Fruit fly (Drosophila melanogaster) whole organism, pupa: ENCODE measurements around the gene ATP6AP2.

ENCODE experiments used
- CG10348 ChIP-seq: fragments of 200-800 bp; sonication (Bioruptor generic); IDR thresholded peaks from 2 replicates; pipeline ENCODE4 v1.3.6; 2022; ENCODE audit warnings: missing biosample characterization, missing genetic modification characterization
- CG12605 ChIP-seq: fragments of 200-800 bp; sonication (Bioruptor generic); IDR thresholded peaks from 2 replicates; pipeline ENCODE4 v1.3.6; 2022; ENCODE audit warnings: missing biosample characterization, missing genetic modification characterization
- CG13204 ChIP-seq: fragments of 200-800 bp; sonication (Bioruptor generic); optimal IDR thresholded peaks from 2 replicates; lab custom pipeline; 2018; ENCODE audit warnings: missing biosample characterization, mild to moderate bottlenecking, missing genetic modification characterization, moderate library complexity
- CG14655 ChIP-seq: fragments of 200-800 bp; sonication (Bioruptor generic); optimal IDR thresholded peaks from 3 replicates; lab custom pipeline; 2017; ENCODE audit warnings: mild to moderate bottlenecking, missing biosample characterization, missing genetic modification reagents, missing genetic modification characterization
- CG15710 ChIP-seq: fragments of 200-800 bp; sonication (Bioruptor generic); optimal IDR thresholded peaks from 2 replicates; lab custom pipeline; 2018; ENCODE audit warnings: missing biosample characterization, mild to moderate bottlenecking, missing genetic modification characterization, moderate library complexity
- CG17806 ChIP-seq: fragments of 200-800 bp; sonication (Bioruptor generic); optimal IDR thresholded peaks from 2 replicates; lab custom pipeline; 2018; ENCODE audit warnings: missing biosample characterization, mild to moderate bottlenecking, missing genetic modification characterization, moderate library complexity
- CG32121 ChIP-seq: fragments of 200-800 bp; sonication (Bioruptor generic); IDR thresholded peaks from 2 replicates; pipeline ENCODE4 v1.3.6; 2022; ENCODE audit warnings: missing biosample characterization, missing genetic modification characterization
- CG34367 ChIP-seq: fragments of 200-800 bp; sonication (Bioruptor generic); optimal IDR thresholded peaks from 2 replicates; lab custom pipeline; 2018; ENCODE audit warnings: missing biosample characterization, mild to moderate bottlenecking, missing genetic modification characterization
- CG4496 ChIP-seq: fragments of 200-800 bp; sonication (Bioruptor generic); IDR thresholded peaks from 3 replicates; pipeline ENCODE4 v1.3.6; 2022; ENCODE audit warnings: missing biosample characterization, missing genetic modification characterization
- CG8159 ChIP-seq: fragments of 200-800 bp; sonication (Bioruptor generic); optimal IDR thresholded peaks from 3 replicates; lab custom pipeline; 2018; ENCODE audit warnings: missing biosample characterization, mild to moderate bottlenecking, missing genetic modification characterization, moderate library complexity
- CG8301 ChIP-seq: fragments of 200-800 bp; sonication (Bioruptor generic); optimal IDR thresholded peaks from 2 replicates; lab custom pipeline; 2018; ENCODE audit warnings: missing biosample characterization, mild to moderate bottlenecking, missing genetic modification characterization
- CG9948 ChIP-seq: fragments of 200-800 bp; sonication (Bioruptor generic); optimal IDR thresholded peaks from 2 replicates; lab custom pipeline; 2018; ENCODE audit warnings: missing biosample characterization, mild to moderate bottlenecking, missing genetic modification characterization, moderate library complexity
- D1 ChIP-seq: fragments of 200-800 bp; sonication (Bioruptor generic); optimal IDR thresholded peaks from 2 replicates; lab custom pipeline; 2018; ENCODE audit warnings: missing biosample characterization, mild to moderate bottlenecking, missing genetic modification characterization, moderate library complexity
- EcR ChIP-seq: fragments of 200-800 bp; sonication (Bioruptor generic); optimal IDR thresholded peaks from 3 replicates; lab custom pipeline; 2019; ENCODE audit warnings: missing biosample characterization, missing genetic modification characterization, mild to moderate bottlenecking, moderate library complexity, missing genetic modification reagents
- Ets98B ChIP-seq: fragments of 200-800 bp; sonication (Bioruptor generic); IDR thresholded peaks from 2 replicates; pipeline ENCODE4 v1.3.6; 2022; ENCODE audit warnings: missing biosample characterization, missing genetic modification characterization
- Pif1A ChIP-seq: fragments of 200-800 bp; sonication (Bioruptor generic); optimal IDR thresholded peaks from 3 replicates; lab custom pipeline; 2016; ENCODE audit warnings: missing biosample characterization, missing genetic modification characterization
- Pif1B ChIP-seq: fragments of 200-800 bp; sonication (Bioruptor generic); optimal IDR thresholded peaks from 3 replicates; lab custom pipeline; 2016; ENCODE audit warnings: missing biosample characterization, missing genetic modification characterization
- Snoo ChIP-seq: fragments of 200-800 bp; sonication (Bioruptor generic); optimal IDR thresholded peaks from 3 replicates; lab custom pipeline; 2017; ENCODE audit warnings: missing biosample characterization, mild to moderate bottlenecking, missing genetic modification characterization, inconsistent platforms
- fd96Ca ChIP-seq: fragments of 200-800 bp; sonication (Bioruptor generic); IDR thresholded peaks from 3 replicates; pipeline ENCODE4 v1.3.6; 2022; ENCODE audit warnings: missing biosample characterization, missing genetic modification characterization
- gl ChIP-seq: fragments of 200-800 bp; sonication (Bioruptor generic); optimal IDR thresholded peaks from 2 replicates; lab custom pipeline; 2018; ENCODE audit warnings: missing biosample characterization, mild to moderate bottlenecking, missing genetic modification characterization
- rn ChIP-seq: fragments of 200-800 bp; sonication (Bioruptor generic); IDR thresholded peaks from 2 replicates; pipeline ENCODE4 v1.3.6; 2022; ENCODE audit warnings: missing biosample characterization, missing genetic modification characterization

The ATP6AP2 gene

DNA sequence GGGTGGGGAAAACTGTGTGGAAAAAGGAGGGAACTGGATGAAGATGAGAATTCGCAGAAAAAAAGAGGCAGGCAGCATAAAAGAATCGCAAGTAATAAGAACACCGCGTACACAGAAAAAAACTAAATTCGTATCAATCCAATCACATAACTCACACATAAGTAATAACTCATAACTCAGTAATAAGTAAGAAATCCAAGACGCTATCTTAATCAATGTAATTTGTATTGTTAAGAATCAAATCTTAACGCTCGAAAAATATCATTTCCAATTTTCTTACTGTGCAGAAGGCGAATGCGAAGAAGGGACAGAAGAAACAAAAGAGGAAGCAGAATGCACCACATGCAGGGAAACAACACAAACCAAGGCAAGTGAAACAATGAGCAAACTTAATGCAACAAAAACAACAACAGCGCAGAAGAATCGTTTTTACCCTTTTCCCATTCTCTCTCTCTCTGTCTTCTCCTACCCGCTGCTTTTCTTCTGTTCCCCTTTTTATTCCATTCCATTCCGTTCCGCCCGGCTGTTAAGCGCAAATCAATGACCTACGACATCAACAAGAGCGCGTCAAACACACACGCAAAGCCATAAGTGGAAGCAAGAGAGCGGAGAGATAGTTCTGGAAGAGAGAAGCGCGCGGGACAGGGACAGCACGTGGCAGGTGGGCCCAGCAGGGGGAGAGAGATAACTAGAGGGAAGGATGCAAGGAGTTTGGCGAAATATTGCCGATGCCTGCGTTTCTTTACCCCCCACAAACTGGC is 31.2 kb upstream of the ATP6AP2 start:
- TF ChIP-seq CG12605 (GFP tag; lab: Robert Waterston, UW) (peak; percentile 97), CG17806 (tag; lab: Kevin White, UChicago) (peak; percentile 100), Pif1B (GFP tag; lab: Kevin White, UChicago) (peak; percentile 99), CG8159 (tag; lab: Kevin White, UChicago) (peak; percentile 100), CG4496 (GFP tag; lab: Robert Waterston, UW) (peak; percentile 98), CG10348 (peak; percentile 75; the same call in 1 of the 2 replicates), Snoo (tag; lab: Kevin White, UChicago) (peak; percentile 99), CG13204 (GFP tag; lab: Kevin White, UChicago) (peak; percentile 98), Ets98B (peak; percentile 95), CG34367 (tag; lab: Kevin White, UChicago) (peak; percentile 100), CG8301 (tag; lab: Kevin White, UChicago) (peak; percentile 99), EcR (GFP tag; lab: Kevin White, UChicago) (peak; percentile 98), rn (GFP tag; lab: Robert Waterston, UW) (peak; percentile 95), gl (tag; lab: Kevin White, UChicago) (peak; percentile 99), D1 (peak; percentile 99), CG32121 (GFP tag; lab: Robert Waterston, UW) (peak; percentile 88), fd96Ca (peak; percentile 89), CG14655 (GFP tag; lab: Kevin White, UChicago) (peak; percentile 99), Pif1A (GFP tag; lab: Kevin White, UChicago) (peak; percentile 99), CG9948 (tag; lab: Kevin White, UChicago) (peak; percentile 100), CG15710 (tag; lab: Kevin White, UChicago) (peak; percentile 100)

DNA sequence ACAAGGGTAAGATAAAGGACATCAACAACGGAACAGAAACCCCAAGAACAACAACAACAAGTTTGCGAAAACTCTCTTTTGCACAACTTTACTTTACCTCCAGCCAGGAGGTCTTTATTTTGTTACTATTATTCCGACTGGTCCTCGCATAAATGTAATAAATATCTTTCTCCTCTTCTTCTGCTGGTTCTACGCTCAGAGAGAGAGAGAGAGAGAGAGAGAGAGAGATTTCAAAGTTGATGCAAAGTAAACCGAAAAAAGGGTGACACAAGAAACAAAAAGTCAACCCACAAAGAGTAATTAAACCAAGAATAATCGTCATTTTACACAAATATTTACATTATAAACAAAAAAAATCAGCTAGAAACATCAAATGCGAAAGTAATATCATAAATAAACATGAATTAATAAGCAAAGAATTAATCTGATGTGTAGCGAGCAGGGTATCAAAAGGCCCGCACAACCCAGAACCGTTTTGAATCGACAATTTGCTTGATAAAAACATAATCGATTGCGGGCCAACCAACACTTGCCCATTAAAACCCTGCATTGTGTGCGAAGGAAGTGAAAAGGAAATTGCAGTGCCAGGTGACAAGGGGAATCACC is 30.3 kb upstream of the ATP6AP2 start:
- TF ChIP-seq CG8301 (tag; lab: Kevin White, UChicago) (peak; percentile 42), CG32121 (GFP tag; lab: Robert Waterston, UW) (0 out of 2 replicates have a peak, but pooled peaks have one; percentile 23), gl (tag; lab: Kevin White, UChicago) (no peak), CG12605 (GFP tag; lab: Robert Waterston, UW) (peak; percentile 57; the same call in 1 of the 2 replicates), Pif1B (GFP tag; lab: Kevin White, UChicago) (peak; percentile 48), CG10348 (no peak), Ets98B (no peak), rn (GFP tag; lab: Robert Waterston, UW) (no peak), D1 (peak; percentile 12), CG34367 (tag; lab: Kevin White, UChicago) (peak; percentile 57), CG14655 (GFP tag; lab: Kevin White, UChicago) (peak; percentile 54), CG13204 (GFP tag; lab: Kevin White, UChicago) (no peak), CG9948 (tag; lab: Kevin White, UChicago) (peak; percentile 52), CG17806 (tag; lab: Kevin White, UChicago) (peak; percentile 65), CG15710 (tag; lab: Kevin White, UChicago) (peak; percentile 38), Pif1A (GFP tag; lab: Kevin White, UChicago) (peak; percentile 54), CG8159 (tag; lab: Kevin White, UChicago) (peak; percentile 77), Snoo (tag; lab: Kevin White, UChicago) (peak; percentile 42), EcR (GFP tag; lab: Kevin White, UChicago) (no peak), fd96Ca (no peak; the same call in 2 of the 3 replicates), CG4496 (GFP tag; lab: Robert Waterston, UW) (peak; percentile 58; the same call in 1 of the 3 replicates)

DNA sequence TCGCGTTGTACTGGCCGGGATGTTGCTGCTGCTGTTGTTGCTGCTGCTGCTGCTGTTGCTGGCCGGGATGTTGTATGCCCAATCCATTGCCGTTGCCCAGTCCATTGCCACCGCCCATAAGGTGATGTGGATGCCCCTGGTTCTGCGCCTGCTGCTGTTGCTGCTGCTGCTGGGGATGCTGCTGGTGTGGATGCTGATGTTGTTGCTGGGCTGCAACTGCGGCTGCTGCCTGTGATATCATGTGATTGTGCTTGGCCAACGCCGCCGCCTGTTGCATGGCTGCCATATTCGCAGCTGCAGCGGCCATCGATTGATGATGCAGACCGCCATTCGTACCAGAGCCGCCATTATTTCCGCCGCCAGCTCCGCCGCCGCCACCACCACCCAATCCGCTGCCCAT is 28.1 kb upstream of the ATP6AP2 start:
- TF ChIP-seq D1 (no peak), Pif1B (GFP tag; lab: Kevin White, UChicago) (no peak), CG9948 (tag; lab: Kevin White, UChicago) (no peak), Pif1A (GFP tag; lab: Kevin White, UChicago) (no peak), Ets98B (no peak), Snoo (tag; lab: Kevin White, UChicago) (no peak), gl (tag; lab: Kevin White, UChicago) (no peak), CG13204 (GFP tag; lab: Kevin White, UChicago) (no peak), CG12605 (GFP tag; lab: Robert Waterston, UW) (no peak), EcR (GFP tag; lab: Kevin White, UChicago) (no peak)

DNA sequence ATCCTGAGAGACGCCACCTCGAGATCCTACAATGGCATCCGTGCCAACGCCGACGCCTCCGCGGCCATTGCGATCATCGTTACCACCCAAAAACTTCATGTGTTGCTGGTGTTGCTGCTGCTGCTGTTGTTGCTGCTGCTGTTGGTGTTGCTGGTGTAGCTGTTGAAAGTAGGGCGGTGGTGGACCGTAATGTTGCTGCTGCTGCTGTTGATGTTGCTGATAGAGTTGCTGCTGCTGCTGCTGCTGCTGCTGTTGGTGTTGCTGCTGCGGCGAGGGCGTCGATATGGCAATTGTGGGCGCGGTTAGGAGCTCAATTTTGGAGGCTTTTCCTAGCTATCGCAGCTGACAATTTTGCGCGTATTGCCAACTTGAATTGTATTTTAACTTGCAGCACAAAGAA is 26.7 kb upstream of the ATP6AP2 start:
- no peak for TF ChIP-seq EcR (GFP tag; lab: Kevin White, UChicago)
- no peak for TF ChIP-seq CG32121 (GFP tag; lab: Robert Waterston, UW)
- no peak for TF ChIP-seq CG12605 (GFP tag; lab: Robert Waterston, UW)
- no peak for TF ChIP-seq rn (GFP tag; lab: Robert Waterston, UW)

DNA sequence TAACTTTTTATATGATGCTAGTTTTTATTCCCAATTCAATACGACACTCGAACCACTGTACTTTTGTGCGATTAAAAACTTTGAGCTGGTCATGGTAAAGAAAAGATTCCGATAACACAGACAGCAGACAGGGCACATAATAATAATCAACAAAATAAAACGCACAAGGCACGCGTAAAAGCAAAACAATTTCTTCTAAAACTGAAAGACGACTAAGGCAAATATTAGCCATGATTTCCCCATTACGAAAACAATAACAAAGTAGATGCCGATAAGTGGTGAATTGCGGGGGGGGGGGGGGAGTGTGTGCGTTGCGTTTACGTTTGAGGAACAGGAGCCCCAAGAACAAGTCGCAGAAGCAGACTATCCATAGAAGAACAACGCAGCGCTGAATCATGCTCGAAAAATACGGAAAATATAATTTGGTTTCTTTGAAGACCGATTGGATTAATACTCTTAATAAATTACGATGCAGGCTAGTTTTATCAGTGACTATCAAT is 25.6 kb upstream of the ATP6AP2 start:
- no peak for TF ChIP-seq CG12605 (GFP tag; lab: Robert Waterston, UW)
- TF ChIP-seq Pif1B (GFP tag; lab: Kevin White, UChicago) = peak; percentile 0
- TF ChIP-seq, all 21 proteins: peak for 1
